Fruit fly (Drosophila melanogaster) whole organism, prepupa: ENCODE measurements around the gene Prosbeta2R2.

Source experiments
- CG11902 ChIP-seq: fragments of 200-800 bp; sonication (Bioruptor generic); optimal IDR thresholded peaks from 3 replicates; lab custom pipeline; 2016; ENCODE audit warnings: missing biosample characterization, missing genetic modification characterization
- CG34406 ChIP-seq: fragments of 200-800 bp; sonication (Bioruptor generic); optimal IDR thresholded peaks from 3 replicates; lab custom pipeline; 2016; ENCODE audit warnings: missing biosample characterization, missing genetic modification characterization
- CG4318 ChIP-seq: fragments of 200-800 bp; sonication (Bioruptor generic); optimal IDR thresholded peaks from 3 replicates; lab custom pipeline; 2017; ENCODE audit warnings: missing biosample characterization, mild to moderate bottlenecking, missing genetic modification characterization
- CG6276 ChIP-seq: fragments of 200-800 bp; sonication (Bioruptor generic); optimal IDR thresholded peaks from 2 replicates; lab custom pipeline; 2017; ENCODE audit warnings: missing biosample characterization, mild to moderate bottlenecking, missing genetic modification characterization
- Eip75B ChIP-seq: fragments of 200-800 bp; sonication (Bioruptor generic); optimal IDR thresholded peaks from 3 replicates; lab custom pipeline; 2016; ENCODE audit warnings: missing biosample characterization, missing genetic modification characterization
- Hr39 ChIP-seq: fragments of 200-800 bp; sonication (Bioruptor generic); optimal IDR thresholded peaks from 2 replicates; lab custom pipeline; 2016; ENCODE audit warnings: missing biosample characterization, missing genetic modification characterization
- Met ChIP-seq: fragments of 200-800 bp; sonication (Bioruptor generic); optimal IDR thresholded peaks from 3 replicates; lab custom pipeline; 2016; ENCODE audit warnings: missing biosample characterization, missing genetic modification characterization

dm6 chr3R:5208115-5208365 lies 11.3 kb downstream of the Prosbeta2R2 start:
- TF ChIP-seq CG11902 (GFP tag; lab: Kevin White, UChicago), result no peak
- TF ChIP-seq Eip75B (GFP tag; lab: Kevin White, UChicago), result no peak
- no peak for TF ChIP-seq Met (GFP tag; lab: Kevin White, UChicago)
- no peak for TF ChIP-seq CG4318 (GFP tag; lab: Kevin White, UChicago)
- no peak for TF ChIP-seq CG6276 (GFP tag; lab: Kevin White, UChicago)
- no peak for TF ChIP-seq Hr39 (GFP tag; lab: Kevin White, UChicago)
- TF ChIP-seq CG34406 (GFP tag; lab: Kevin White, UChicago), result no peak
